Fruit fly (Drosophila melanogaster): ENCODE results near the gene CG43092.

DNA sequence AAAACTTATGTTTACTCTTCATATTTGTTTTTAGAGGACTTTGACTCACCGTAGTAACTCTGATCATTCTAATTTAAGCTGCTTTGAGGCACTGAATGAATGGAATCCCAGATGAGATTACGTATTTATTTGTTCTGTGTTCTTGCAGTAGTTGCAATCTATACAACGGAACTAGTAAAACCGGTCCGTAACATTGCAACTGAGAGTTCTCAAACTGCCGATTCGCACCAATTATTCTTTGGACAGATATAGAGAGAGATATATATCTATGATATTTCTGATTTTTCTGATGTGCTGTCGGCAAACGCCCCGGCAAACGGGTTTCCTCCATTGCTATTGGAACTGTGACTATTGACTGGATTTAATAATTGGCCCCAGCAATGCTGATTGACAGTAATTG lies 1.9 kb downstream of the CG43092 start, which contains the start of gene CG13841:
- TF ChIP-seq CG8478 (optimal IDR thresholded peaks at IDR 0.05) (no peak), CTCF (optimal IDR thresholded peaks at IDR 0.05) (no peak)
